Worm (Caenorhabditis elegans) whole organism, mixed stage, embryonic: ENCODE measurements around the gene comt-1.

Source experiments
- M03D4.4 ChIP-seq: sonication (generic microtip); optimal IDR thresholded peaks from 2 replicates; lab custom pipeline; 2017; ENCODE audit warnings: mild to moderate bottlenecking, missing genetic modification characterization, missing compliant biosample characterization
- bed-3 ChIP-seq: fragments of 200-800 bp; sonication (Bioruptor generic); optimal IDR thresholded peaks from 3 replicates; lab custom pipeline; 2018; ENCODE audit warnings: mild to moderate bottlenecking, missing genetic modification characterization, moderate library complexity, missing compliant biosample characterization
- blmp-1 ChIP-seq: fragments of 150-350 bp; optimal IDR thresholded peaks from 2 replicates; lab custom pipeline; 2014; ENCODE audit warnings: missing biosample characterization, missing genetic modification characterization
- ceh-39 ChIP-seq: fragments of 150-350 bp; optimal IDR thresholded peaks from 2 replicates; lab custom pipeline; 2014; ENCODE audit warnings: missing biosample characterization, missing genetic modification characterization
- ceh-43 ChIP-seq: fragments of 200-800 bp; sonication (Bioruptor generic); optimal IDR thresholded peaks from 2 replicates; lab custom pipeline; 2018; ENCODE audit warnings: mild to moderate bottlenecking, missing genetic modification characterization, moderate library complexity, missing compliant biosample characterization
- ceh-83 ChIP-seq: fragments of 200-800 bp; sonication (Bioruptor generic); optimal IDR thresholded peaks from 2 replicates; lab custom pipeline; 2018; ENCODE audit warnings: mild to moderate bottlenecking, missing genetic modification characterization, missing compliant biosample characterization
- ces-1 ChIP-seq: fragments of 150-350 bp; optimal IDR thresholded peaks from 2 replicates; lab custom pipeline; 2014; ENCODE audit warnings: missing biosample characterization, missing genetic modification reagents, missing genetic modification characterization
- drap-1 ChIP-seq: fragments of 200-800 bp; sonication (Bioruptor generic); optimal IDR thresholded peaks from 3 replicates; lab custom pipeline; 2018; ENCODE audit warnings: mild to moderate bottlenecking, missing genetic modification characterization, missing compliant biosample characterization
- elt-1 ChIP-seq: sonication (generic microtip); optimal IDR thresholded peaks from 2 replicates; lab custom pipeline; 2017; ENCODE audit warnings: missing genetic modification characterization, mild to moderate bottlenecking, missing compliant biosample characterization, antibody characterized with exemption, moderate library complexity, borderline replicate concordance; ENCODE audit not compliant: insufficient read depth
- elt-3 ChIP-seq: fragments of 150-350 bp; optimal IDR thresholded peaks from 2 replicates; lab custom pipeline; 2014; ENCODE audit warnings: missing biosample characterization, missing genetic modification characterization
- ham-2 ChIP-seq: fragments of 200-800 bp; sonication (Bioruptor generic); optimal IDR thresholded peaks from 2 replicates; lab custom pipeline; 2018; ENCODE audit warnings: mild to moderate bottlenecking, missing genetic modification characterization, missing compliant biosample characterization
- hlh-1 ChIP-seq: fragments of 150-350 bp; optimal IDR thresholded peaks from 2 replicates; lab custom pipeline; 2014; ENCODE audit warnings: missing biosample characterization, missing genetic modification reagents, missing genetic modification characterization
- lin-32 ChIP-seq: fragments of 200-800 bp; sonication (Bioruptor generic); optimal IDR thresholded peaks from 2 replicates; lab custom pipeline; 2018; ENCODE audit warnings: mild to moderate bottlenecking, missing genetic modification characterization, missing compliant biosample characterization
- lsy-2 ChIP-seq: fragments of 150-350 bp; optimal IDR thresholded peaks from 2 replicates; lab custom pipeline; 2014; ENCODE audit warnings: missing biosample characterization, missing genetic modification characterization
- mab-5 ChIP-seq: fragments of 150-350 bp; optimal IDR thresholded peaks from 2 replicates; lab custom pipeline; 2014; ENCODE audit warnings: missing biosample characterization, missing genetic modification characterization
- mep-1 ChIP-seq: fragments of 150-350 bp; optimal IDR thresholded peaks from 2 replicates; lab custom pipeline; 2017; ENCODE audit warnings: missing biosample characterization, missing genetic modification reagents, missing genetic modification characterization, inconsistent platforms
- nhr-237 ChIP-seq: fragments of 150-350 bp; optimal IDR thresholded peaks from 2 replicates; lab custom pipeline; 2014; ENCODE audit warnings: missing biosample characterization, missing genetic modification characterization
- nhr-76 ChIP-seq: sonication (generic microtip); optimal IDR thresholded peaks from 2 replicates; lab custom pipeline; 2017; ENCODE audit warnings: missing biosample characterization, missing genetic modification characterization
- pha-4 ChIP-seq: fragments of 150-350 bp; optimal IDR thresholded peaks from 2 replicates; lab custom pipeline; 2018; ENCODE audit warnings: missing biosample characterization, missing genetic modification reagents, missing genetic modification characterization
- sem-2 ChIP-seq: fragments of 200-800 bp; sonication (Bioruptor generic); optimal IDR thresholded peaks from 2 replicates; lab custom pipeline; 2018; ENCODE audit warnings: mild to moderate bottlenecking, missing genetic modification characterization, missing compliant biosample characterization
- snpc-4 ChIP-seq: fragments of 150-350 bp; optimal IDR thresholded peaks from 2 replicates; lab custom pipeline; 2014; ENCODE audit warnings: missing biosample characterization, missing genetic modification characterization
- sptf-1 ChIP-seq: sonication (generic microtip); optimal IDR thresholded peaks from 2 replicates; lab custom pipeline; 2017; ENCODE audit warnings: mild to moderate bottlenecking, missing genetic modification characterization, moderate library complexity, missing compliant biosample characterization
- tbx-8 ChIP-seq: fragments of 200-800 bp; sonication (Bioruptor generic); optimal IDR thresholded peaks from 2 replicates; lab custom pipeline; 2018; ENCODE audit warnings: mild to moderate bottlenecking, missing genetic modification characterization, moderate library complexity, missing compliant biosample characterization
- unc-120 ChIP-seq: sonication (generic microtip); optimal IDR thresholded peaks from 2 replicates; lab custom pipeline; 2017; ENCODE audit warnings: missing genetic modification characterization, missing compliant biosample characterization; ENCODE audit not compliant: poor library complexity, severe bottlenecking
- unc-39 ChIP-seq: fragments of 150-350 bp; optimal IDR thresholded peaks from 2 replicates; lab custom pipeline; 2014; ENCODE audit warnings: missing biosample characterization, missing genetic modification characterization
- unc-62 ChIP-seq: fragments of 150-350 bp; optimal IDR thresholded peaks from 2 replicates; lab custom pipeline; 2014; ENCODE audit warnings: missing biosample characterization, missing genetic modification reagents, missing genetic modification characterization
- zip-8 ChIP-seq: fragments of 150-350 bp; optimal IDR thresholded peaks from 2 replicates; lab custom pipeline; 2014; ENCODE audit warnings: missing biosample characterization, missing genetic modification characterization
- ztf-11 ChIP-seq: fragments of 150-350 bp; optimal IDR thresholded peaks from 2 replicates; lab custom pipeline; 2014; ENCODE audit warnings: missing biosample characterization, missing genetic modification characterization

The comt-1 gene

ce11 chrX:2862372-2862771 lies at the start of gene comt-1:
comt-1 (minus strand) TSS chrX:2862472.
- TF ChIP-seq elt-1 (tag; lab: Kevin White, UChicago) = no peak
- no peak for TF ChIP-seq lsy-2 (tag; lab: Kevin White, UChicago)
- TF ChIP-seq sptf-1 (tag; lab: Kevin White, UChicago) = no peak
- no peak for TF ChIP-seq unc-120 (tag; lab: Kevin White, UChicago)
- no peak for TF ChIP-seq mab-5 (tag; lab: Kevin White, UChicago)
- no peak for TF ChIP-seq sem-2 (GFP tag; lab: Kevin White, UChicago)
- no peak for TF ChIP-seq snpc-4 (tag; lab: Kevin White, UChicago)
- no peak for TF ChIP-seq ceh-39 (tag; lab: Kevin White, UChicago)
- no peak for TF ChIP-seq nhr-76 (tag; lab: Kevin White, UChicago)
- no peak for TF ChIP-seq ces-1 (GFP tag; lab: Kevin White, UChicago)
- no peak for TF ChIP-seq elt-3 (tag; lab: Kevin White, UChicago)
- TF ChIP-seq hlh-1 (tag; lab: Kevin White, UChicago) = no peak
- no peak for TF ChIP-seq bed-3
- no peak for TF ChIP-seq zip-8 (tag; lab: Kevin White, UChicago)

- TF ChIP-seq unc-120 (tag; lab: Kevin White, UChicago) (no peak), ztf-11 (tag; lab: Kevin White, UChicago) (no peak), tbx-8 (no peak), hlh-1 (tag; lab: Kevin White, UChicago) (no peak), M03D4.4 (tag; lab: Kevin White, UChicago) (no peak), pha-4 (no peak), ceh-43 (GFP tag; lab: Kevin White, UChicago) (no peak), lin-32 (GFP tag; lab: Kevin White, UChicago) (no peak), lsy-2 (tag; lab: Kevin White, UChicago) (no peak), mep-1 (tag; lab: Kevin White, UChicago) (no peak), ham-2 (GFP tag; lab: Kevin White, UChicago) (no peak), blmp-1 (tag; lab: Kevin White, UChicago) (no peak), ceh-39 (tag; lab: Kevin White, UChicago) (no peak)
- TF ChIP-seq, all 35 proteins: peak for 0
These were observed 47.0 kb upstream of the comt-1 start, which contains the start of gene nmy-1 for ce11 chrX:2909227-2909626. nmy-1 (plus strand) TSS chrX:2909527.

DNA sequence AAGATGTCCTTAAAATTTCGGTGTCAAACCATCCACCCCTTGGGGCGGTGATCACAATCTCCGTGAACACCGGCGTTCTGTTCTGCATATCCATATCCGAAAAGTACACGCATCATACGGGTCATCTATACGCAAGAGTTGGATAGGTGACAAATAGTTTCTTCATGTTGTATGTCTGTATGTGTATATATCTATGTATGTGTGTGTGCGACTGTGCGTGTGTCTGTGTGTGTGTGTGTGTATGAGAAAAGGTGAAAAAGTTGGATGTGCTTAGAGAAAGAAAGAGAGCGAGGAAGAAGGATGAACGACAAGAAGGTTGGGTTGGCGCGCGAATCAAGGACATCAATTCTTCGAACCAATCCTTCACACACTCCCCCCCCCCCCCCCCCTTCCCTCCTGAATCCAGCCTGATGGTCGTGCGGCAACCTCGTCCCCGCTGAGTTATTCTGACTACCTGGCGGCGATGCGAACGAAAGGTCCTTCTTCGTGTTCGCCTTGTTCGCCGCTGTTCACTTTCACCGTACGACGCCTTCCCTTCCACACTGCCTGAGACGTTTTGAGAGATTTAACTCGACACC lies 45.1 kb upstream of the comt-1 start:
- TF ChIP-seq elt-1 (tag; lab: Kevin White, UChicago) (peak; percentile 76), tbx-8 (no peak), elt-3 (tag; lab: Kevin White, UChicago) (no peak), ham-2 (GFP tag; lab: Kevin White, UChicago) (peak; percentile 13), pha-4 (peak; percentile 5), drap-1 (GFP tag; lab: Kevin White, UChicago) (peak; percentile 27), ceh-39 (tag; lab: Kevin White, UChicago) (no peak), unc-62 (GFP tag; lab: Kevin White, UChicago) (peak; percentile 27)

DNA sequence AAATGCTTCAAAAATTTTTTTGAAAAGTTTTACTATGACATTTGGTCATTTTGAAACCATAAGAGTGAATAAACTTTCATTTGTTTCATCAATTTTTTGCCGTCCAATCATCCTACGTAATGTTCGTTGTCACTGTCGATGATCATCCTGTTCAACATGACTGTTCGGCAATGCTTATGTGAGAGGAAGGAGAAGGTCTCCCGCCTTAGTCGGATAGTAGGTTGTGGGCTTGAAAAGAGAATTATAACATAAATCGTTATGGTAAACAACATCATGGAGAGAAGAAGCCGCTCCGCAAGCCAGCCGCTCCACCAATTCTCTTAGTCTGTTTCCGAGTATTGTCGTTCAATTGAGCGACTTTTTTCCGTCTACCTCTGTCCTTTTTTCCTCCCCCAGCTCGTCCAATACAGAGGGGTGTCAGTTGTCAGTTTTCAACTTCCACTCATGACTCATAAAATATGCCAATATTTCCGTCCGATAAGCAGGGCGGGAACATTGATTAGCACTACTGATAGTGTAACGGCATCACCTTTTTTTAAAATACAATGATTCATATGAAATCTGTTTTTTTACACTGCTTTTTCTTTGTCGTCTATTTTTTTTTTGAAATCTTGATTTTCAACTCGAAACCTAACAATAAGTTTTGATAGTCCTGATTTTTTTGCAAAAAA lies 43.9 kb upstream of the comt-1 start:
- no peak for TF ChIP-seq nhr-76 (tag; lab: Kevin White, UChicago)
- TF ChIP-seq ztf-11 (tag; lab: Kevin White, UChicago) = no peak
- TF ChIP-seq nhr-237 (tag; lab: Kevin White, UChicago) = no peak
- no peak for TF ChIP-seq ceh-83 (GFP tag; lab: Kevin White, UChicago)

DNA sequence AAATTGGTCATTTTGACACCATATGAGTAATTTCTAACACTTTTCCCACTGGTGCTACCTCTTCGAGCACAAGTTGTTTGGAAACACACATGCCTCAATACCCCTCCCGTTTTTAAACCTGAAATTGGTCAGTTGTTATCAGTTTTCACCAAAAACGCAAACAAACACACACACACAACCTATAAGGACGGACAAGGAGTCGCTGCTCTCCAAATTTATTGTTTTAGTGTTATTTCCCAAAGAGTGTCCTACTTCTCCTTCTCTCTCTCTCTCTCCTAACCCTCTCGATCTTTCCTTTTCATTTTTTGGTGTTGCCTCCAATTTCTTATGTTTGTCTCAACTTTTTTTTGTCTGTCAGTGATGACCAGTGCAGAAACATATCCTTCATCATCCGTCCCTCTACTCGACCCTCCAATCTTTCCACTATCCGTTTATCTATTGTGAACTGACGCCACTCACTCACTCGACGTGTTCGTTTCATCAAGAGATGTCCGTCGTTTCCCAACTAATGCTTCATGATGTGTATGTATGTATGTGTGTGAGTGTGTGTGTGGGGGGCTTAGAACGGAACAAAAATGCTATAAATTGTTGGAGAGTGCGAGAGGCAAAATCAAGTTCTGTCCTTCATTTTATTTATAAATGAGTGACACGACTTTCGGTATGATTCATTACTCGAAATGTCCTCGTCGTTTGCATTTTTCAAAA lies 41.6 kb upstream of the comt-1 start:
- TF ChIP-seq unc-62 (GFP tag; lab: Kevin White, UChicago) (peak; percentile 68), unc-39 (no peak), elt-3 (tag; lab: Kevin White, UChicago) (no peak)
- TF ChIP-seq, all 35 proteins: peak for 1
